Worm (Caenorhabditis elegans) whole organism, L1 larva: Measurements from ENCODE around the gene srz-25.

Experiments used
- C34B4.2 ChIP-seq: sonication (generic microtip); optimal IDR thresholded peaks from 2 replicates; lab custom pipeline; 2017; ENCODE audit warnings: mild to moderate bottlenecking, missing genetic modification characterization, missing compliant biosample characterization
- F16B12.6 ChIP-seq: fragments of 150-350 bp; optimal IDR thresholded peaks from 2 replicates; lab custom pipeline; 2014; ENCODE audit warnings: missing biosample characterization, missing genetic modification characterization
- Y116A8C.19 ChIP-seq: sonication (generic microtip); optimal IDR thresholded peaks from 2 replicates; lab custom pipeline; 2016; ENCODE audit warnings: missing compliant biosample characterization, missing genetic modification characterization, borderline replicate concordance
- aha-1 ChIP-seq: fragments of 150-350 bp; optimal IDR thresholded peaks from 2 replicates; lab custom pipeline; 2014; ENCODE audit warnings: missing biosample characterization, missing genetic modification characterization
- aly-2 ChIP-seq: fragments of 150-350 bp; optimal IDR thresholded peaks from 2 replicates; lab custom pipeline; 2014; ENCODE audit warnings: missing biosample characterization, missing genetic modification characterization
- ama-1 ChIP-seq: fragments of 150-350 bp; optimal IDR thresholded peaks from 2 replicates; lab custom pipeline; 2014
- ceh-63 ChIP-seq: fragments of 200-800 bp; sonication (Bioruptor generic); optimal IDR thresholded peaks from 2 replicates; lab custom pipeline; 2018; ENCODE audit warnings: mild to moderate bottlenecking, missing genetic modification characterization, missing compliant biosample characterization
- ceh-8 ChIP-seq: fragments of 200-800 bp; sonication (Bioruptor generic); optimal IDR thresholded peaks from 2 replicates; lab custom pipeline; 2018; ENCODE audit warnings: mild to moderate bottlenecking, missing genetic modification characterization, moderate library complexity, missing compliant biosample characterization
- ceh-82 ChIP-seq, 3 experiments: fragments of 150-350 bp in 1 of 3; sonication (generic microtip) in 2 of 3; optimal IDR thresholded peaks; 2 replicates each; lab custom pipeline; 2014 to 2017; ENCODE audit warnings: missing biosample characterization in 3 of 3, missing genetic modification characterization in 3 of 3
- dsc-1 ChIP-seq: sonication (generic microtip); optimal IDR thresholded peaks from 2 replicates; lab custom pipeline; 2016; ENCODE audit warnings: mild to moderate bottlenecking, missing genetic modification characterization, missing compliant biosample characterization
- efl-1 ChIP-seq, 4 experiments: fragments of 150-350 bp; optimal IDR thresholded peaks in 3 of 4; peaks in 1 of 4; 1 replicate in 1 of 4; 2 replicates in 3 of 4; lab custom pipeline; 2014; ENCODE audit warnings: missing biosample characterization in 2 of 4, missing genetic modification characterization in 2 of 4, missing genetic modification reagents in 2 of 4
- egl-13 ChIP-seq: sonication (generic microtip); optimal IDR thresholded peaks from 2 replicates; lab custom pipeline; 2016; ENCODE audit warnings: missing genotype, missing genetic modification reagents, missing genetic modification characterization, missing compliant biosample characterization
- elt-2 ChIP-seq: sonication (generic microtip); optimal IDR thresholded peaks from 2 replicates; lab custom pipeline; 2016; ENCODE audit warnings: missing genetic modification characterization, mild to moderate bottlenecking, inconsistent platforms, missing compliant biosample characterization, missing genetic modification reagents
- fkh-8 ChIP-seq: sonication (generic microtip); optimal IDR thresholded peaks from 2 replicates; lab custom pipeline; 2016; ENCODE audit warnings: mild to moderate bottlenecking, missing genetic modification characterization, missing compliant biosample characterization
- fos-1 ChIP-seq: fragments of 150-350 bp; optimal IDR thresholded peaks from 2 replicates; lab custom pipeline; 2014; ENCODE audit warnings: missing biosample characterization, missing genetic modification characterization
- hlh-4 ChIP-seq: sonication (generic microtip); optimal IDR thresholded peaks from 2 replicates; lab custom pipeline; 2016; ENCODE audit warnings: mild to moderate bottlenecking, missing genetic modification characterization, missing compliant biosample characterization
- hpl-2 ChIP-seq: fragments of 150-350 bp; optimal IDR thresholded peaks from 2 replicates; lab custom pipeline; 2014; ENCODE audit warnings: missing biosample characterization, missing genetic modification reagents, missing genetic modification characterization
- irx-1 ChIP-seq: sonication (generic microtip); optimal IDR thresholded peaks from 2 replicates; lab custom pipeline; 2016; ENCODE audit warnings: missing genetic modification characterization, missing compliant biosample characterization
- isw-1 ChIP-seq: fragments of 200-800 bp; sonication (Bioruptor generic); IDR thresholded peaks from 2 replicates; pipeline ENCODE4 v1.3.6; 2022; ENCODE audit warnings: missing genetic modification characterization, missing compliant biosample characterization
- lir-3 ChIP-seq: sonication (generic microtip); optimal IDR thresholded peaks from 2 replicates; lab custom pipeline; 2016; ENCODE audit warnings: mild to moderate bottlenecking, missing genetic modification characterization, moderate library complexity, missing compliant biosample characterization; ENCODE audit not compliant: poor library complexity
- mep-1 ChIP-seq: fragments of 150-350 bp; optimal IDR thresholded peaks from 2 replicates; lab custom pipeline; 2014; ENCODE audit warnings: missing biosample characterization, missing genetic modification characterization
- nhr-11 ChIP-seq: fragments of 150-350 bp; optimal IDR thresholded peaks from 2 replicates; lab custom pipeline; 2014; ENCODE audit warnings: missing biosample characterization, missing genetic modification characterization
- nhr-12 ChIP-seq: sonication (generic microtip); optimal IDR thresholded peaks from 2 replicates; lab custom pipeline; 2017; ENCODE audit warnings: missing biosample characterization, missing genetic modification characterization
- nhr-28 ChIP-seq: fragments of 150-350 bp; optimal IDR thresholded peaks from 2 replicates; lab custom pipeline; 2014; ENCODE audit warnings: missing biosample characterization, missing genetic modification characterization
- nhr-47 ChIP-seq: sonication (generic microtip); optimal IDR thresholded peaks from 2 replicates; lab custom pipeline; 2016; ENCODE audit warnings: mild to moderate bottlenecking, missing genetic modification characterization, moderate library complexity, missing compliant biosample characterization
- nhr-77 ChIP-seq: fragments of 150-350 bp; optimal IDR thresholded peaks from 2 replicates; lab custom pipeline; 2014; ENCODE audit warnings: missing biosample characterization, missing genetic modification characterization
- nhr-84 ChIP-seq: sonication (generic microtip); optimal IDR thresholded peaks from 2 replicates; lab custom pipeline; 2017; ENCODE audit warnings: missing biosample characterization, missing genetic modification characterization
- nhr-85 ChIP-seq: sonication (generic microtip); peaks from one replicate; lab custom pipeline; 2016; ENCODE audit warnings: missing genetic modification characterization, inconsistent platforms, missing compliant biosample characterization
- nhr-90 ChIP-seq: sonication (generic microtip); optimal IDR thresholded peaks from 2 replicates; lab custom pipeline; 2016; ENCODE audit warnings: mild to moderate bottlenecking, missing genetic modification characterization, missing compliant biosample characterization; ENCODE audit not compliant: poor library complexity
- rnt-1 ChIP-seq: sonication (generic microtip); optimal IDR thresholded peaks from 2 replicates; lab custom pipeline; 2016; ENCODE audit warnings: mild to moderate bottlenecking, missing genetic modification characterization, moderate library complexity, missing compliant biosample characterization
- snu-23 ChIP-seq: sonication (generic microtip); optimal IDR thresholded peaks from 2 replicates; lab custom pipeline; 2016; ENCODE audit warnings: missing genetic modification characterization, missing compliant biosample characterization
- sox-4 ChIP-seq: sonication (generic microtip); optimal IDR thresholded peaks from 2 replicates; lab custom pipeline; 2016; ENCODE audit warnings: missing genetic modification characterization, missing compliant biosample characterization
- sup-37 ChIP-seq: fragments of 200-800 bp; sonication (Bioruptor generic); optimal IDR thresholded peaks from 2 replicates; lab custom pipeline; 2018; ENCODE audit warnings: mild to moderate bottlenecking, missing genetic modification characterization, missing compliant biosample characterization
- swsn-7 ChIP-seq: sonication (generic microtip); optimal IDR thresholded peaks from 2 replicates; lab custom pipeline; 2016; ENCODE audit warnings: missing genetic modification characterization, missing compliant biosample characterization
- tbx-2 ChIP-seq: sonication (generic microtip); optimal IDR thresholded peaks from 2 replicates; lab custom pipeline; 2016; ENCODE audit warnings: missing genetic modification characterization, missing compliant biosample characterization
- unc-30 ChIP-seq: sonication (generic microtip); optimal IDR thresholded peaks from 2 replicates; lab custom pipeline; 2017; ENCODE audit warnings: missing biosample characterization, missing genetic modification characterization
- unc-62 ChIP-seq: fragments of 150-350 bp; optimal IDR thresholded peaks from 2 replicates; lab custom pipeline; 2014; ENCODE audit warnings: missing biosample characterization, missing genetic modification reagents, missing genetic modification characterization
- unc-86 ChIP-seq: sonication (generic microtip); optimal IDR thresholded peaks from 2 replicates; lab custom pipeline; 2016; ENCODE audit warnings: missing genetic modification characterization, missing compliant biosample characterization
- unc-98 ChIP-seq: fragments of 200-800 bp; sonication (Bioruptor generic); IDR thresholded peaks from 2 replicates; pipeline ENCODE4 v1.3.6; 2022; ENCODE audit warnings: missing genetic modification characterization, missing compliant biosample characterization
- vab-15 ChIP-seq: sonication (generic microtip); optimal IDR thresholded peaks from 2 replicates; lab custom pipeline; 2017; ENCODE audit warnings: missing genotype, mild to moderate bottlenecking, missing genetic modification characterization, missing compliant biosample characterization
- xbp-1 ChIP-seq: sonication (generic microtip); optimal IDR thresholded peaks from 2 replicates; lab custom pipeline; 2016; ENCODE audit warnings: missing genetic modification characterization, missing compliant biosample characterization
- zip-4 ChIP-seq: fragments of 200-800 bp; sonication (Bioruptor generic); optimal IDR thresholded peaks from 2 replicates; lab custom pipeline; 2018; ENCODE audit warnings: mild to moderate bottlenecking, missing genetic modification characterization, moderate library complexity, missing compliant biosample characterization

srz-25 gene

ce11 chrV:17527729-17528128 is 12.7 kb upstream of the srz-25 start, which contains the start of gene srz-90:
TSS of gene srz-90 (plus strand) at chrV:17528029.
- TF ChIP-seq fos-1 (tag; lab: Kevin White, UChicago) (no peak), nhr-12 (tag; lab: Kevin White, UChicago) (no peak), egl-13 (tag; lab: Kevin White, UChicago) (no peak), nhr-90 (tag; lab: Kevin White, UChicago) (no peak)

- TF ChIP-seq rnt-1 (tag; lab: Kevin White, UChicago) (no peak), snu-23 (GFP tag; lab: Kevin White, UChicago) (no peak), aha-1 (tag; lab: Kevin White, UChicago) (no peak), sup-37 (no peak), isw-1 (GFP tag; lab: Robert Waterston, UW) (no peak), C34B4.2 (tag; lab: Kevin White, UChicago) (no peak), nhr-28 (tag; lab: Kevin White, UChicago) (no peak)
These were observed 9.9 kb upstream of the srz-25 start, which contains the start of gene C18D4.12 for ce11 chrV:17530486-17530885. TSS of gene C18D4.12 (minus strand) at chrV:17530586.

- TF ChIP-seq unc-62 (GFP tag; lab: Kevin White, UChicago), result no peak
- no peak for TF ChIP-seq nhr-47 (tag; lab: Kevin White, UChicago)
- no peak for TF ChIP-seq nhr-77 (tag; lab: Kevin White, UChicago)
- TF ChIP-seq rnt-1 (tag; lab: Kevin White, UChicago), result no peak
- no peak for TF ChIP-seq sup-37
- no peak for TF ChIP-seq vab-15 (tag; lab: Kevin White, UChicago)
- TF ChIP-seq unc-30, result no peak
- no peak for TF ChIP-seq zip-4 (GFP tag; lab: Kevin White, UChicago)
- no peak for TF ChIP-seq ceh-63 (GFP tag; lab: Kevin White, UChicago)
- no peak for TF ChIP-seq mep-1 (tag; lab: Kevin White, UChicago)
- no peak for TF ChIP-seq hlh-4
- no peak for TF ChIP-seq xbp-1 (tag; lab: Kevin White, UChicago)
- no peak for TF ChIP-seq ama-1 (lab: Kevin White, UChicago)
- no peak for TF ChIP-seq hpl-2 (GFP tag; lab: Kevin White, UChicago)
- TF ChIP-seq aly-2 (tag; lab: Kevin White, UChicago), result no peak
- TF ChIP-seq irx-1, result no peak
- no peak for TF ChIP-seq lir-3 (tag; lab: Kevin White, UChicago)
- TF ChIP-seq efl-1 (optimal IDR thresholded peaks at IDR 0.05; lab: Kevin White, UChicago), result no peak
- TF ChIP-seq efl-1 (GFP tag; optimal IDR thresholded peaks at IDR 0.05 in 1 of 2; lab: Kevin White, UChicago), result no peak
- TF ChIP-seq nhr-84 (tag; lab: Kevin White, UChicago), result no peak
- TF ChIP-seq swsn-7 (tag; lab: Kevin White, UChicago), result no peak
These were observed 9.0 kb upstream of the srz-25 start, which contains the start of gene C18D4.4 for ce11 chrV:17531410-17531809. TSS of gene C18D4.4 (minus strand) at chrV:17531510.

ce11 chrV:17532686-17533085 is 7.7 kb upstream of the srz-25 start, which contains the start of gene C18D4.3:
TSS of gene C18D4.3 (minus strand) at chrV:17532786.
- TF ChIP-seq nhr-85 (no peak), unc-98 (GFP tag; lab: Robert Waterston, UW) (no peak), Y116A8C.19 (tag; lab: Kevin White, UChicago) (no peak), isw-1 (GFP tag; lab: Robert Waterston, UW) (no peak), ceh-82 (tag; optimal IDR thresholded peaks at IDR 0.05; lab: Kevin White, UChicago) (no peak), C34B4.2 (tag; lab: Kevin White, UChicago) (no peak), hpl-2 (GFP tag; lab: Kevin White, UChicago) (no peak), ceh-63 (GFP tag; lab: Kevin White, UChicago) (no peak), sox-4 (tag; lab: Kevin White, UChicago) (no peak), fkh-8 (tag; lab: Kevin White, UChicago) (no peak), F16B12.6 (tag; lab: Kevin White, UChicago) (no peak), nhr-28 (tag; lab: Kevin White, UChicago) (no peak), ceh-8 (GFP tag; lab: Kevin White, UChicago) (no peak), dsc-1 (tag; lab: Kevin White, UChicago) (no peak), tbx-2 (tag; lab: Kevin White, UChicago) (no peak), sup-37 (no peak), unc-62 (GFP tag; lab: Kevin White, UChicago) (no peak), elt-2 (tag; lab: Kevin White, UChicago) (no peak), nhr-11 (no peak), unc-86 (tag; lab: Kevin White, UChicago) (no peak)
